Worm (Caenorhabditis elegans): ENCODE data around the gene C45G9.12.
A peak's percentile ranks its signal among the peaks of the same experiment; 100 is the strongest.

The C45G9.12 gene

DNA sequence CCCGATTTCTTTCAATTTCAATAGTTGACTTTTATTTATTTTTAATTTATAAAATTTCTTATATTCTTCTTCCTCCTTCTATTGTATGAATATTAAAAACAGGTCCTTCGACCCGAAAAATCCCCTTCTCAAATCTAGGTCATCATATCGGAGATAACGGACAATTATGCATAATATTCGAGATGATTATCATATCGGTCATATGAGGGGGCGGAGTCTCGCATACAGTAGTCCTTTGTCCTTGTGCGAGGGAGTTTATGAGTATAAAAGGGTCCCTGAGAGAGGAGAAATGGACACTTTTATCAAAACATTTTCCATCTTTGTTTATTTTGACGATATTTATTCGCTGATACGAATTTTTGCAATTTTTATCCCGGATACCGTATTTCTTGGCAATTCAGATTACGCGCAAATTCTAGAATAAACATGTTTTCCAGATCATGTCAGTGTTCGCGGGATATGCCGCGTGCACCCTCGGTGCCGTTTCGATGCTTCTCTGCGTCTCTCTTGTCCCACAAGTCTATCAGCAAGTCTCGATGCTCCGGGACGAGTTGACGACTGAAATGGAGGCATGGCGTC is 35.6 kb upstream of the C45G9.12 start, which contains the start of gene dpy-17:
dpy-17 (plus strand) TSS at position 438 of the 579 bp plus-strand sequence.
- TF ChIP-seq daf-12 (tag; optimal IDR thresholded peaks at IDR 0.05), result no peak
- TF ChIP-seq R02D3.7 (tag; optimal IDR thresholded peaks at IDR 0.05), result no peak

DNA sequence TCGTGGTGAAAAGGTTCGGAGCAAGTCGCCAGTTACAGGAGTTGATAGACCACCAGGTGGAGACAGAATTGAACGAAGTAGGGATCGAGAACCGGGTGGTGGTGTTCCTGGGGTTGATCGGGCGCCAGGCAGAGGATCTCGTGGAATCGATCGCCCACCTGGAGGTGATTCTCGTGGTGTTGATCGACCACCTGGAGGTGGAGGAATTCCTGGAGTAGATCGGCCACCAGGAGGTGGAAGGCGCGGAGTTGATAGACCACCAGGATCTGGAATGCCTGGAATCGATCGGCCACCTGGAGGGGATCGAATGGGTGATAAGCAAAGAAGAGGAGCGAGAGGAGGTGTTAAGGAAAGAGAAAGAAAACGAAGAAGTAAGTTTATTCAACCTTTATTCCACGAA is 34.1 kb upstream of the C45G9.12 start:
- TF ChIP-seq lin-39 (tag; optimal IDR thresholded peaks at IDR 0.05) (no peak), pqm-1 (tag; optimal IDR thresholded peaks at IDR 0.05) (no peak), sea-2 (GFP tag; optimal IDR thresholded peaks at IDR 0.05) (no peak), nhr-11 (tag; optimal IDR thresholded peaks at IDR 0.05) (no peak), elt-3 (tag; optimal IDR thresholded peaks at IDR 0.05) (no peak)

DNA sequence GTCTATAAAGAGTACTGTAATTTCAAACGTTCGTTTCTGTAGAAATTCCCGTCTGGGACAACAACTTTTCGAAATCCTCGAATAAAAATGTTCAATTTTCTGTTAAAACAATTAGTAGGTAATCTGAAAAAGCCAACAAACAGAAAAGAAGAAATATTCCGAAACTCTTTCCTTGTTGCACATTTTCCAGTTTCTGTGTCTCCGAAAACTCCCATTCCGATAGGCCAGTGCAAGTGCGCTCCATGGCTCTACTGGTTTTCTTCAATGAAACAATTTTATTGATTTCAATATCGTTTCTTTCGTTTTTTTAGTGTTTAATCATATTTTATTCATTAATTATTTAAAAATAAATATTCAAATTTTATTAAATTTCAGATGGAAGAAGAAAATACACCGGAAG is 31.2 kb upstream of the C45G9.12 start, which contains the start of gene F54D8.6:
F54D8.6 (plus strand) TSS at position 370 of the 400 bp plus-strand sequence.
- TF ChIP-seq jun-1 (tag; optimal IDR thresholded peaks at IDR 0.05), result no peak
- peak; percentile 5 for TF ChIP-seq elt-2 (tag; optimal IDR thresholded peaks at IDR 0.05)
- peak; percentile 18 for TF ChIP-seq pqm-1 (tag; optimal IDR thresholded peaks at IDR 0.05)
- TF ChIP-seq snpc-4 (tag; optimal IDR thresholded peaks at IDR 0.05), result peak; percentile 51
- TF ChIP-seq lin-15B (tag; optimal IDR thresholded peaks at IDR 0.05), result peak; percentile 79
- TF ChIP-seq hmg-11 (tag; optimal IDR thresholded peaks at IDR 0.05), result peak; percentile 23
- TF ChIP-seq nfya-1 (tag; optimal IDR thresholded peaks at IDR 0.05; ENCODE audit: insufficient read depth), result peak; percentile 63
- TF ChIP-seq R02D3.7 (tag; optimal IDR thresholded peaks at IDR 0.05), result no peak
- peak; percentile 52 for TF ChIP-seq nhr-23 (tag; optimal IDR thresholded peaks at IDR 0.05)
- TF ChIP-seq nhr-25 (tag; optimal IDR thresholded peaks at IDR 0.05), result peak; percentile 18

DNA sequence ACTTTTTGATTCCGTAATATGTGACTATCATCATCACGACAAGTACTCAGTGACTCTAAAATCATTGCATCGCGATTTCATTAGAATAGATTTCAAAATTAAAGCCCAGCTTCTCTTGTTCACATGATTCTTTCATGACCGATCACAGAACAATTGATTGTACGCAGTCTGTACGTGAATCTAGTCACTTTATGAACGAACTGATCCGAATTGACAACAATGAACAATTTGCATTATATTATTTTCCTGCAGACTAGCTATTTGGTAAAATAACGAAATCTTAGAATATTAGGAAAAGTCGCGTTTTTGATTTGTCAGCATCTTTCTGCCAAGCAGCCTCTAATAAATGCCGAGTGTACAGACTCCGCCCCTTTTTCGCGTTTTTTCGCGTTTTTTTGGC is 28.1 kb upstream of the C45G9.12 start:
- TF ChIP-seq nhr-43 (tag; optimal IDR thresholded peaks at IDR 0.05; ENCODE audit: poor library complexity, severe bottlenecking) (peak; percentile 33), egl-27 (tag; optimal IDR thresholded peaks at IDR 0.05) (no peak), mml-1 (tag; optimal IDR thresholded peaks at IDR 0.05) (no peak), ceh-82 (tag; optimal IDR thresholded peaks at IDR 0.05) (no peak), nhr-237 (tag; optimal IDR thresholded peaks at IDR 0.05) (no peak)

ce11 chrIII:5098740-5099276 is 27.4 kb upstream of the C45G9.12 start:
- TF ChIP-seq ztf-4 (tag; optimal IDR thresholded peaks at IDR 0.05) (no peak), daf-12 (tag; optimal IDR thresholded peaks at IDR 0.05) (no peak), nhr-77 (tag; optimal IDR thresholded peaks at IDR 0.05) (no peak), nhr-23 (tag; optimal IDR thresholded peaks at IDR 0.05) (no peak), fkh-10 (GFP tag; optimal IDR thresholded peaks at IDR 0.05) (no peak), egl-5 (tag; optimal IDR thresholded peaks at IDR 0.05) (no peak), pha-4 (tag; optimal IDR thresholded peaks at IDR 0.05) (no peak), ceh-28 (tag; optimal IDR thresholded peaks at IDR 0.05) (no peak), lsy-12 (tag; optimal IDR thresholded peaks at IDR 0.05) (no peak), nfya-1 (tag; optimal IDR thresholded peaks at IDR 0.05; ENCODE audit: insufficient read depth) (no peak)

- TF ChIP-seq elt-3 (tag; optimal IDR thresholded peaks at IDR 0.05) (peak; percentile 46 to 70 (median 48)), ama-1 (optimal IDR thresholded peaks at IDR 0.05) (no peak), skn-1 (tag; optimal IDR thresholded peaks at IDR 0.05) (no peak), lin-39 (tag; optimal IDR thresholded peaks at IDR 0.05) (no peak), aly-2 (tag; optimal IDR thresholded peaks at IDR 0.05) (no peak), ceh-28 (tag; optimal IDR thresholded peaks at IDR 0.05) (no peak), unc-39 (tag; optimal IDR thresholded peaks at IDR 0.05) (no peak), ceh-82 (tag; optimal IDR thresholded peaks at IDR 0.05) (no peak), nhr-25 (tag; optimal IDR thresholded peaks at IDR 0.05) (peak; percentile 32), unc-62 (GFP tag; optimal IDR thresholded peaks at IDR 0.05) (no peak), zag-1 (tag; optimal IDR thresholded peaks at IDR 0.05) (no peak), nhr-23 (tag; optimal IDR thresholded peaks at IDR 0.05) (peak; percentile 75), eor-1 (tag; optimal IDR thresholded peaks at IDR 0.05) (no peak), lsy-12 (tag; optimal IDR thresholded peaks at IDR 0.05) (no peak), nhr-77 (tag; optimal IDR thresholded peaks at IDR 0.05) (no peak), nhr-43 (tag; optimal IDR thresholded peaks at IDR 0.05; ENCODE audit: poor library complexity, severe bottlenecking) (peak; percentile 89), nhr-12 (tag; optimal IDR thresholded peaks at IDR 0.05) (no peak), snpc-4 (tag; optimal IDR thresholded peaks at IDR 0.05) (no peak), egl-27 (tag; optimal IDR thresholded peaks at IDR 0.05) (no peak), fkh-10 (GFP tag; optimal IDR thresholded peaks at IDR 0.05) (no peak), R02D3.7 (tag; optimal IDR thresholded peaks at IDR 0.05) (no peak), elt-1 (tag; optimal IDR thresholded peaks at IDR 0.05) (no peak), lin-15B (tag; optimal IDR thresholded peaks at IDR 0.05) (no peak), fkh-2 (tag; optimal IDR thresholded peaks at IDR 0.05) (no peak), ztf-4 (tag; optimal IDR thresholded peaks at IDR 0.05) (no peak), nhr-11 (tag; optimal IDR thresholded peaks at IDR 0.05) (no peak)
Measured at ce11 chrIII:5096741-5097140, 25.3 kb upstream of the C45G9.12 start.

All from whole organism, L3 larva.